Worm (Caenorhabditis elegans): ENCODE measurements around the gene C27A7.6.

ce11 chrV:12088773-12089172 lies 41.8 kb downstream of the C27A7.6 start, which contains the start of gene R07B7.12:
- TF ChIP-seq ama-1 (optimal IDR thresholded peaks at IDR 0.05) (no peak), pes-1 (GFP tag; IDR thresholded peaks at IDR 0.05) (no peak), hmg-4 (GFP tag; optimal IDR thresholded peaks at IDR 0.05) (no peak), ceh-36 (tag; optimal IDR thresholded peaks at IDR 0.05) (no peak), aly-1 (tag; optimal IDR thresholded peaks at IDR 0.05) (no peak), B0310.2 (tag; optimal IDR thresholded peaks at IDR 0.05) (no peak)
